Fruit fly (Drosophila melanogaster) whole organism, embryonic: Measurements from ENCODE around the gene BuGZ.

ENCODE experiments used
- Ada2b ChIP-seq: fragments of 200-800 bp; sonication (Bioruptor generic); IDR thresholded peaks from 2 replicates; pipeline ENCODE4 v1.3.6; 2022; ENCODE audit warnings: missing biosample characterization, missing genetic modification characterization
- BEAF-32 ChIP-seq: fragments of 200-800 bp; sonication (Bioruptor generic); optimal IDR thresholded peaks from 3 replicates; lab custom pipeline; 2017; ENCODE audit warnings: missing biosample characterization, missing genetic modification characterization, mild to moderate bottlenecking, moderate library complexity, missing genetic modification reagents
- CG10979 ChIP-seq: fragments of 200-800 bp; sonication (Bioruptor generic); optimal IDR thresholded peaks from 2 replicates; lab custom pipeline; 2018; ENCODE audit warnings: missing biosample characterization, mild to moderate bottlenecking, missing genetic modification characterization, moderate library complexity
- CG11093 ChIP-seq: fragments of 200-800 bp; sonication (Bioruptor generic); IDR thresholded peaks from 3 replicates; pipeline ENCODE4 v1.3.6; 2022; ENCODE audit warnings: missing biosample characterization, missing genetic modification characterization
- CG11456 ChIP-seq: fragments of 200-800 bp; sonication (Bioruptor generic); IDR thresholded peaks from 3 replicates; pipeline ENCODE4 v1.3.6; 2022; ENCODE audit warnings: missing biosample characterization, missing genetic modification characterization
- CG11696 ChIP-seq: fragments of 200-800 bp; sonication (Bioruptor generic); IDR thresholded peaks from 2 replicates; pipeline ENCODE4 v1.3.6; 2022; ENCODE audit warnings: missing biosample characterization, missing genetic modification characterization
- CG1233 ChIP-seq: fragments of 200-800 bp; sonication (Bioruptor generic); optimal IDR thresholded peaks from 4 replicates; lab custom pipeline; 2018; ENCODE audit warnings: missing biosample characterization, mild to moderate bottlenecking, missing genetic modification characterization
- CG14710 ChIP-seq: fragments of 200-800 bp; sonication (Bioruptor generic); optimal IDR thresholded peaks from 3 replicates; lab custom pipeline; 2019; ENCODE audit warnings: missing biosample characterization, mild to moderate bottlenecking, missing genetic modification characterization, moderate library complexity
- CG15601 ChIP-seq: fragments of 200-800 bp; sonication (Bioruptor generic); optimal IDR thresholded peaks from 3 replicates; lab custom pipeline; 2019; ENCODE audit warnings: missing biosample characterization, mild to moderate bottlenecking, missing genetic modification characterization, moderate library complexity
- CG15696 ChIP-seq: fragments of 200-800 bp; sonication (Bioruptor generic); optimal IDR thresholded peaks from 2 replicates; lab custom pipeline; 2019; ENCODE audit warnings: missing biosample characterization, mild to moderate bottlenecking, missing genetic modification characterization, moderate library complexity
- CG17361 ChIP-seq: fragments of 200-800 bp; sonication (Bioruptor generic); IDR thresholded peaks from 3 replicates; pipeline ENCODE4 v1.3.6; 2022; ENCODE audit warnings: missing biosample characterization, missing genetic modification characterization
- CG17385 ChIP-seq: fragments of 200-800 bp; sonication (Bioruptor generic); optimal IDR thresholded peaks from 3 replicates; lab custom pipeline; 2018; ENCODE audit warnings: missing biosample characterization, mild to moderate bottlenecking, missing genetic modification characterization
- CG30020 ChIP-seq: fragments of 200-800 bp; optimal IDR thresholded peaks from 2 replicates; lab custom pipeline; 2019; ENCODE audit warnings: missing biosample characterization, mild to moderate bottlenecking, missing genetic modification characterization, moderate library complexity
- CG34422 ChIP-seq: fragments of 200-800 bp; sonication (Bioruptor generic); IDR thresholded peaks from 3 replicates; pipeline ENCODE4 v1.3.6; 2022; ENCODE audit warnings: missing biosample characterization, missing genetic modification characterization
- CG3995 ChIP-seq: fragments of 200-800 bp; sonication (Bioruptor generic); optimal IDR thresholded peaks from 3 replicates; lab custom pipeline; 2016; ENCODE audit warnings: missing biosample characterization, missing genetic modification characterization
- CG4617 ChIP-seq: fragments of 200-800 bp; sonication (Bioruptor generic); optimal IDR thresholded peaks from 3 replicates; lab custom pipeline; 2016; ENCODE audit warnings: missing biosample characterization, missing genetic modification characterization, borderline replicate concordance
- CG7928 ChIP-seq: fragments of 200-800 bp; sonication (Bioruptor generic); optimal IDR thresholded peaks from 2 replicates; lab custom pipeline; 2017; ENCODE audit warnings: missing biosample characterization, mild to moderate bottlenecking, missing genetic modification characterization
- CG7963 ChIP-seq: fragments of 200-800 bp; sonication (Bioruptor generic); IDR thresholded peaks from 3 replicates; pipeline ENCODE4 v1.3.6; 2022; ENCODE audit warnings: missing biosample characterization, missing genetic modification characterization; ENCODE audit not compliant: partially characterized antibody
- CG7987 ChIP-seq: fragments of 200-800 bp; sonication (Bioruptor generic); optimal IDR thresholded peaks from 2 replicates; lab custom pipeline; 2018; ENCODE audit warnings: missing biosample characterization, mild to moderate bottlenecking, missing genetic modification characterization, moderate library complexity
- CoRest ChIP-seq: fragments of 200-800 bp; sonication (Bioruptor generic); optimal IDR thresholded peaks from 3 replicates; lab custom pipeline; 2018; ENCODE audit warnings: missing biosample characterization, mild to moderate bottlenecking, missing genetic modification characterization, moderate library complexity
- Dbx ChIP-seq: fragments of 200-800 bp; sonication (Bioruptor generic); IDR thresholded peaks from 3 replicates; pipeline ENCODE4 v1.3.6; 2022; ENCODE audit warnings: missing biosample characterization, missing genetic modification characterization
- Dp ChIP-seq: fragments of 200-800 bp; sonication (Bioruptor generic); optimal IDR thresholded peaks from 2 replicates; lab custom pipeline; 2018; ENCODE audit warnings: missing biosample characterization, mild to moderate bottlenecking, missing genetic modification characterization, moderate library complexity
- Ets97D ChIP-seq: fragments of 200-800 bp; sonication (Bioruptor generic); optimal IDR thresholded peaks from 3 replicates; lab custom pipeline; 2016; ENCODE audit warnings: missing biosample characterization, missing genetic modification characterization
- Fer1 ChIP-seq: fragments of 200-800 bp; sonication (Bioruptor generic); optimal IDR thresholded peaks from 2 replicates; lab custom pipeline; 2017; ENCODE audit warnings: missing biosample characterization, mild to moderate bottlenecking, missing genetic modification characterization
- HmgZ ChIP-seq: fragments of 200-800 bp; sonication (Bioruptor generic); optimal IDR thresholded peaks from 2 replicates; lab custom pipeline; 2018; ENCODE audit warnings: missing biosample characterization, mild to moderate bottlenecking, missing genetic modification characterization
- MBD-R2 ChIP-seq: fragments of 200-800 bp; sonication (Bioruptor generic); IDR thresholded peaks from 2 replicates; pipeline ENCODE4 v1.3.6; 2022; ENCODE audit warnings: missing biosample characterization, missing genetic modification characterization
- Med ChIP-seq: fragments of 200-800 bp; sonication (Bioruptor generic); peaks from one replicate; lab custom pipeline; 2016; ENCODE audit warnings: missing biosample characterization, missing genetic modification characterization, mild to moderate bottlenecking, inconsistent platforms, moderate library complexity
- NFAT ChIP-seq: fragments of 200-800 bp; sonication (Bioruptor generic); IDR thresholded peaks from 2 replicates; pipeline ENCODE4 v1.3.6; 2022; ENCODE audit warnings: missing biosample characterization, missing genetic modification characterization
- Nf-YC ChIP-seq: fragments of 200-800 bp; optimal IDR thresholded peaks from 3 replicates; lab custom pipeline; 2019; ENCODE audit warnings: missing biosample characterization, mild to moderate bottlenecking, missing genetic modification characterization, moderate library complexity
- YL-1 ChIP-seq: fragments of 200-800 bp; sonication (Bioruptor generic); optimal IDR thresholded peaks from 3 replicates; lab custom pipeline; 2017; ENCODE audit warnings: missing biosample characterization, mild to moderate bottlenecking, missing genetic modification characterization
- amos ChIP-seq: fragments of 200-800 bp; sonication (Bioruptor generic); IDR thresholded peaks from 2 replicates; pipeline ENCODE4 v1.3.6; 2022; ENCODE audit warnings: missing biosample characterization, missing genetic modification characterization; ENCODE audit not compliant: partially characterized antibody
- bbx ChIP-seq: fragments of 200-800 bp; sonication (Bioruptor generic); IDR thresholded peaks from 2 replicates; pipeline ENCODE4 v1.3.6; 2022; ENCODE audit warnings: missing biosample characterization, missing genetic modification characterization; ENCODE audit not compliant: partially characterized antibody
- chm ChIP-seq: fragments of 200-800 bp; sonication (Bioruptor generic); IDR thresholded peaks from 2 replicates; pipeline ENCODE4 v1.3.6; 2022; ENCODE audit warnings: missing biosample characterization, missing genetic modification characterization
- cwo ChIP-seq: fragments of 200-800 bp; sonication (Bioruptor generic); optimal IDR thresholded peaks from 3 replicates; lab custom pipeline; 2017; ENCODE audit warnings: missing biosample characterization, missing genetic modification characterization, mild to moderate bottlenecking, moderate library complexity, missing genetic modification reagents
- fd96Cb ChIP-seq: fragments of 200-800 bp; sonication (Bioruptor generic); optimal IDR thresholded peaks from 2 replicates; lab custom pipeline; 2018; ENCODE audit warnings: missing biosample characterization, mild to moderate bottlenecking, missing genetic modification characterization, moderate library complexity
- hb ChIP-seq: fragments of 200-800 bp; sonication (Bioruptor generic); IDR thresholded peaks from 3 replicates; pipeline ENCODE4 v1.3.6; 2022; ENCODE audit warnings: missing biosample characterization, missing genetic modification characterization; ENCODE audit not compliant: partially characterized antibody
- lbe ChIP-seq: fragments of 200-800 bp; sonication (Bioruptor generic); optimal IDR thresholded peaks from 2 replicates; lab custom pipeline; 2016; ENCODE audit warnings: missing biosample characterization, mild to moderate bottlenecking, missing genetic modification characterization
- nerfin-1 ChIP-seq: fragments of 200-800 bp; sonication (Bioruptor generic); optimal IDR thresholded peaks from 3 replicates; lab custom pipeline; 2019; ENCODE audit warnings: missing biosample characterization, mild to moderate bottlenecking, missing genetic modification characterization, moderate library complexity
- pan ChIP-seq, 4 experiments: fragments of >200 bp in 3 of 4; fragments of 200-800 bp in 1 of 4; sonication (Bioruptor generic) in 1 of 4; optimal IDR thresholded peaks in 3 of 4; IDR thresholded peaks in 1 of 4; 2 replicates each; pipeline versions ENCODE4 v1.3.6 to Lab custom; 2017 to 2022; ENCODE audit warnings: missing biosample characterization in 2 of 4, missing genetic modification characterization in 2 of 4, mixed read lengths in 1 of 4
- pzg ChIP-seq: fragments of 200-800 bp; sonication (Bioruptor generic); optimal IDR thresholded peaks from 3 replicates; lab custom pipeline; 2018; ENCODE audit warnings: missing biosample characterization, mild to moderate bottlenecking, missing genetic modification characterization, moderate library complexity
- rib ChIP-seq: fragments of 200-800 bp; sonication (Bioruptor generic); IDR thresholded peaks from 2 replicates; pipeline ENCODE4 v1.3.6; 2022; ENCODE audit warnings: missing biosample characterization, missing genetic modification characterization
- slbo ChIP-seq: fragments of 200-800 bp; sonication (Bioruptor generic); IDR thresholded peaks from 2 replicates; pipeline ENCODE4 v1.3.6; 2022; ENCODE audit warnings: missing biosample characterization, missing genetic modification characterization
- sna ChIP-seq: fragments of 200-800 bp; sonication (Bioruptor generic); IDR thresholded peaks from 2 replicates; pipeline ENCODE4 v1.3.6; 2022; ENCODE audit warnings: missing biosample characterization, missing genetic modification characterization; ENCODE audit not compliant: partially characterized antibody
- sr ChIP-seq: fragments of 200-800 bp; sonication (Bioruptor generic); IDR thresholded peaks from 3 replicates; pipeline ENCODE4 v1.3.6; 2022; ENCODE audit warnings: missing biosample characterization, missing genetic modification characterization
- stc ChIP-seq: fragments of 200-800 bp; sonication (Bioruptor generic); IDR thresholded peaks from 2 replicates; pipeline ENCODE4 v1.3.6; 2022; ENCODE audit warnings: missing biosample characterization, missing genetic modification characterization
- toy ChIP-seq: fragments of 200-800 bp; sonication (Bioruptor generic); IDR thresholded peaks from 2 replicates; pipeline ENCODE4 v1.3.6; 2022; ENCODE audit warnings: missing biosample characterization, missing genetic modification characterization
- trem ChIP-seq: fragments of 200-800 bp; optimal IDR thresholded peaks from 3 replicates; lab custom pipeline; 2019; ENCODE audit warnings: missing biosample characterization, mild to moderate bottlenecking, missing genetic modification characterization, moderate library complexity
- vvl ChIP-seq: fragments of 200-800 bp; sonication (Bioruptor generic); IDR thresholded peaks from 2 replicates; pipeline ENCODE4 v1.3.6; 2022; ENCODE audit warnings: missing biosample characterization, missing genetic modification characterization
- yki ChIP-seq: fragments of >200 bp; optimal IDR thresholded peaks from 3 replicates; lab custom pipeline; 2018

The BuGZ gene

DNA sequence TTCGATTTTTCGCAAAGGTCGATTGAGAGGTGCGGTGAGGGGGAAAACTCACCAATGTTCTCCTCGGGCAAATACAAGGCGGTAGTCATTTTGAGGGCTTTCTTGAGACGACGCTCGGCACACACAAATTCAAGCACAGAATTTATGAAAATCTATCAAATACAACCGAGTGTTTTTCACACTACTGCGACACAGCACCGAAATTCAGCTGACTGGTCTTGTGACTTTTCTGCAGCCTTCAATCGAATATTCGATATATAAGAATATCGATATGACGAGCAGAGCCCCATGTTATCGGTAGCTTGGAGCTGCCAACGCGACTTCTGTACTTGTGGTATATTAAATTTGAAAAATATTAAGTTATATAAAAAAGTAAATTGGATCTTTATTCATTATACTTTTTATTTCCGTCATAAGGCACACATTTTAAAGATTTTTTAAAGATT, 15.6 kb upstream of the BuGZ start, which contains the start of gene VhaSFD (continued):
- TF ChIP-seq nerfin-1 (tag; lab: Kevin White, UChicago), result peak; percentile 5
- 0 out of 2 replicates have a peak, but pooled peaks have one; percentile 48 for TF ChIP-seq vvl (GFP tag; lab: Robert Waterston, UW)
- no peak for TF ChIP-seq Ada2b (GFP tag; lab: Robert Waterston, UW)
- peak; percentile 50; the same call in 1 of the 3 replicates for TF ChIP-seq hb (GFP tag; lab: Robert Waterston, UW)
- TF ChIP-seq CG14710 (tag; lab: Kevin White, UChicago), result peak; percentile 58
- no peak for TF ChIP-seq CG11093
- TF ChIP-seq Dp, result peak; percentile 71
- TF ChIP-seq CG17361 (GFP tag; lab: Robert Waterston, UW), result 0 out of 3 replicates have a peak, but pooled peaks have one; percentile 25
- TF ChIP-seq Nf-YC, result peak; percentile 36
- peak; percentile 5 for TF ChIP-seq CG1233 (GFP tag; lab: Kevin White, UChicago)
- TF ChIP-seq Med, result peak; percentile 76
- peak; percentile 40 for TF ChIP-seq Ets97D
- TF ChIP-seq yki, result no peak
- peak; percentile 55 for TF ChIP-seq CG3995 (GFP tag; lab: Kevin White, UChicago)
- peak; percentile 65 for TF ChIP-seq CG7963 (GFP tag; lab: Robert Waterston, UW)
- peak; percentile 28 for TF ChIP-seq CG15696 (tag; lab: Kevin White, UChicago)
- TF ChIP-seq CG17385, result no peak
- peak; percentile 33 for TF ChIP-seq CG15601 (tag; lab: Kevin White, UChicago)
- peak; percentile 57; the same call in 1 of the 3 replicates for TF ChIP-seq CG11456 (GFP tag; lab: Robert Waterston, UW)
- peak; percentile 62 for TF ChIP-seq BEAF-32 (GFP tag; lab: Kevin White, UChicago)
- TF ChIP-seq CG7987 (GFP tag; lab: Kevin White, UChicago), result peak; percentile 67
- peak; percentile 71 for TF ChIP-seq YL-1 (GFP tag; lab: Kevin White, UChicago)
- no peak for TF ChIP-seq stc
- TF ChIP-seq Fer1 (GFP tag; lab: Kevin White, UChicago), result peak; percentile 65
- peak; percentile 71 for TF ChIP-seq CG4617 (GFP tag; lab: Kevin White, UChicago)
- peak; percentile 69; the same call in 1 of the 2 replicates for TF ChIP-seq amos (GFP tag; lab: Robert Waterston, UW)
- no peak for TF ChIP-seq CG7928 (GFP tag; lab: Kevin White, UChicago)
- no peak for TF ChIP-seq CG11696 (GFP tag; lab: Robert Waterston, UW)
- no peak for TF ChIP-seq toy
- peak; percentile 49; the same call in 1 of the 2 replicates for TF ChIP-seq NFAT (GFP tag; lab: Robert Waterston, UW)
- peak; percentile 57 for TF ChIP-seq HmgZ (tag; lab: Kevin White, UChicago)
- TF ChIP-seq CG30020, result peak; percentile 41
- no peak for TF ChIP-seq pan (optimal IDR thresholded peaks at IDR 0.05; lab: Kevin White, UChicago)
- peak in 1 of 2 experiments; percentile 34 for TF ChIP-seq pan (GFP tag; optimal IDR thresholded peaks at IDR 0.05 in 1 of 2, IDR thresholded peaks at IDR 0.05 in 1 of 2)
- 0 out of 3 replicates have a peak, but pooled peaks have one; percentile 14 for TF ChIP-seq Dbx (GFP tag; lab: Robert Waterston, UW)
- no peak for TF ChIP-seq sr (GFP tag; lab: Robert Waterston, UW)
- peak; percentile 61 for TF ChIP-seq lbe (GFP tag; lab: Kevin White, UChicago)
- peak; percentile 3 for TF ChIP-seq fd96Cb (tag; lab: Kevin White, UChicago)
- TF ChIP-seq chm (GFP tag; lab: Robert Waterston, UW), result peak; percentile 63; the same call in 1 of the 2 replicates
- TF ChIP-seq CG10979 (tag; lab: Kevin White, UChicago), result peak; percentile 27
- peak; percentile 35; the same call in 1 of the 2 replicates for TF ChIP-seq slbo (GFP tag; lab: Robert Waterston, UW)
- peak; percentile 99 for TF ChIP-seq trem (tag; lab: Kevin White, UChicago)
- TF ChIP-seq MBD-R2 (GFP tag; lab: Robert Waterston, UW), result peak; percentile 62
- TF ChIP-seq rib (GFP tag; lab: Robert Waterston, UW), result peak; percentile 70
- TF ChIP-seq pzg (GFP tag; lab: Kevin White, UChicago), result peak; percentile 85
- TF ChIP-seq CoRest, result peak; percentile 48
- peak; percentile 73 for TF ChIP-seq bbx (GFP tag; lab: Robert Waterston, UW)
- peak; percentile 71; the same call in 1 of the 3 replicates for TF ChIP-seq CG34422 (GFP tag; lab: Robert Waterston, UW)
- TF ChIP-seq cwo (GFP tag; lab: Kevin White, UChicago), result peak; percentile 62
- TF ChIP-seq sna (GFP tag; lab: Robert Waterston, UW), result peak; percentile 71
